Fruit fly (Drosophila melanogaster) whole organism: ENCODE results near the gene ifc.

ENCODE experiments used
- CG8478 ChIP-seq: fragments of >200 bp; optimal IDR thresholded peaks from 2 replicates; lab custom pipeline; 2018; ENCODE audit warnings: inconsistent platforms
- Dll ChIP-seq: fragments of >200 bp; optimal IDR thresholded peaks from 2 replicates; lab custom pipeline; 2017
- psq ChIP-seq: fragments of >200 bp; optimal IDR thresholded peaks from 2 replicates; lab custom pipeline; 2017
- usp ChIP-seq: fragments of >200 bp; optimal IDR thresholded peaks from 2 replicates; lab custom pipeline; 2017; ENCODE audit warnings: missing biosample characterization, missing genetic modification characterization, mixed read lengths

dm6 chr2L:5963251-5963650 lies 22.9 kb upstream of the ifc start:
- TF ChIP-seq Dll (lab: Kevin White, UChicago) (no peak), usp (GFP tag; lab: Kevin White, UChicago) (no peak), CG8478 (lab: Kevin White, UChicago) (no peak), psq (lab: Kevin White, UChicago) (no peak)
